Worm (Caenorhabditis elegans): ENCODE data around the gene Y42A5A.5.

The Y42A5A.5 gene

ce11 chrV:11094698-11095097, 14.8 kb downstream of the Y42A5A.5 start:
- TF ChIP-seq T26A8.4 (GFP tag; IDR thresholded peaks at IDR 0.05) = 0 out of 2 replicates have a peak, but pooled peaks have one; percentile 26
- peak in 1 of 2 experiments; percentile 73 for TF ChIP-seq unc-62 (GFP tag; optimal IDR thresholded peaks at IDR 0.05 in 1 of 2)
- no peak for TF ChIP-seq unc-62 (tag; optimal IDR thresholded peaks at IDR 0.05)
- peak; percentile 70 for TF ChIP-seq nhr-48 (tag; optimal IDR thresholded peaks at IDR 0.05)
- TF ChIP-seq mdl-1 (tag; optimal IDR thresholded peaks at IDR 0.05) = peak in 1 of 2 experiments; percentile 26
- peak; percentile 18 for TF ChIP-seq dve-1 (tag; optimal IDR thresholded peaks at IDR 0.05; ENCODE audit: insufficient read depth)
- TF ChIP-seq R02D3.7 (tag; optimal IDR thresholded peaks at IDR 0.05) = no peak
- no peak for TF ChIP-seq fos-1 (tag; optimal IDR thresholded peaks at IDR 0.05)
- peak; percentile 77 for TF ChIP-seq hlh-30 (tag; optimal IDR thresholded peaks at IDR 0.05; ENCODE audit: insufficient read depth)
- TF ChIP-seq hlh-11 (tag; optimal IDR thresholded peaks at IDR 0.05) = peak; percentile 34
- peak; percentile 26 for TF ChIP-seq nhr-6 (tag; optimal IDR thresholded peaks at IDR 0.05)
- peak; percentile 60 for TF ChIP-seq dmd-6 (GFP tag; IDR thresholded peaks at IDR 0.05)
- TF ChIP-seq mxl-2 (GFP tag; conservative IDR thresholded peaks at IDR 0.05) = peak; percentile 83
- peak; percentile 32; the same call in 1 of the 2 replicates for TF ChIP-seq ceh-20 (GFP tag; IDR thresholded peaks at IDR 0.05)
- TF ChIP-seq Y75B8A.6 (GFP tag; IDR thresholded peaks at IDR 0.05) = no peak
- peak; percentile 73 for TF ChIP-seq mxl-3 (GFP tag; optimal IDR thresholded peaks at IDR 0.05)
- no peak for TF ChIP-seq ZK337.2 (GFP tag; IDR thresholded peaks at IDR 0.05)

ce11 chrV:11093163-11094091, 16.1 kb downstream of the Y42A5A.5 start, which contains the start of gene lact-8:
lact-8 (minus strand) TSS chrV:11093607.
- TF ChIP-seq aha-1 (tag) = peak; percentile 71
- no peak for TF ChIP-seq lsy-2 (tag; optimal IDR thresholded peaks at IDR 0.05)

- TF ChIP-seq F37D6.2 (tag; optimal IDR thresholded peaks at IDR 0.05) = no peak
- TF ChIP-seq fkh-10 (GFP tag; optimal IDR thresholded peaks at IDR 0.05) = no peak
- no peak for TF ChIP-seq dpl-1 (GFP tag; optimal IDR thresholded peaks at IDR 0.05)
- no peak for TF ChIP-seq nhr-111 (GFP tag; optimal IDR thresholded peaks at IDR 0.05)
- no peak for TF ChIP-seq pha-4 (GFP tag; IDR thresholded peaks at IDR 0.05)
- no peak for TF ChIP-seq pha-4 (tag; optimal IDR thresholded peaks at IDR 0.05)
- TF ChIP-seq daf-12 (tag; optimal IDR thresholded peaks at IDR 0.05) = no peak
- no peak for TF ChIP-seq zfp-3 (GFP tag; conservative IDR thresholded peaks at IDR 0.05)
- TF ChIP-seq madf-9 (GFP tag; conservative IDR thresholded peaks at IDR 0.05) = no peak
- no peak for TF ChIP-seq T26A8.4 (GFP tag; IDR thresholded peaks at IDR 0.05)
- no peak for TF ChIP-seq rbr-2 (tag; optimal IDR thresholded peaks at IDR 0.05)
- TF ChIP-seq nhr-10 (tag; optimal IDR thresholded peaks at IDR 0.05) = no peak
Measured at ce11 chrV:11087519-11087998, 22.0 kb downstream of the Y42A5A.5 start, which contains the start of gene Y42A5A.1. Y42A5A.1 (plus strand) TSS chrV:11087948.

ce11 chrV:11087119-11087518, 22.4 kb downstream of the Y42A5A.5 start:
- no peak for TF ChIP-seq zag-1 (tag; optimal IDR thresholded peaks at IDR 0.05)
- TF ChIP-seq nhr-11 (tag; optimal IDR thresholded peaks at IDR 0.05) = no peak
- no peak for TF ChIP-seq R02D3.7 (tag; optimal IDR thresholded peaks at IDR 0.05)
- no peak for TF ChIP-seq fkh-10 (GFP tag; optimal IDR thresholded peaks at IDR 0.05)
- TF ChIP-seq nhr-41 (GFP tag; IDR thresholded peaks at IDR 0.05) = no peak
- TF ChIP-seq F44E2.7 (GFP tag; IDR thresholded peaks at IDR 0.05) = no peak
- no peak for TF ChIP-seq saeg-2 (GFP tag; IDR thresholded peaks at IDR 0.05)
- TF ChIP-seq duxl-1 (tag; optimal IDR thresholded peaks at IDR 0.05; ENCODE audit: poor library complexity) = no peak
- TF ChIP-seq aha-1 (tag) = peak; percentile 55
- TF ChIP-seq nhr-6 (tag; optimal IDR thresholded peaks at IDR 0.05) = no peak
- TF ChIP-seq mes-2 (tag; optimal IDR thresholded peaks at IDR 0.05; ENCODE audit: poor library complexity, severe bottlenecking) = no peak
- no peak for TF ChIP-seq nhr-102 (tag; optimal IDR thresholded peaks at IDR 0.05)
- no peak for TF ChIP-seq F49E8.2 (tag; optimal IDR thresholded peaks at IDR 0.05; ENCODE audit: borderline replicate concordance)
- TF ChIP-seq mdt-29 (GFP tag; IDR thresholded peaks at IDR 0.05) = no peak
- peak; percentile 58 for TF ChIP-seq dmd-6 (GFP tag; IDR thresholded peaks at IDR 0.05)
- TF ChIP-seq zip-11 (GFP tag; IDR thresholded peaks at IDR 0.05) = no peak
- no peak for TF ChIP-seq daf-16 (GFP tag; optimal IDR thresholded peaks at IDR 0.05)
- no peak for TF ChIP-seq daf-16 (tag; optimal IDR thresholded peaks at IDR 0.05)
- TF ChIP-seq lin-1 (GFP tag; IDR thresholded peaks at IDR 0.05) = no peak
- TF ChIP-seq snpc-1.2 (GFP tag; IDR thresholded peaks at IDR 0.05) = no peak
